Worm (Caenorhabditis elegans): ENCODE data around the gene mrpl-22.
A peak's percentile ranks its signal among the peaks of the same experiment; 100 is the strongest.

The mrpl-22 gene

ce11 chrIII:10652833-10653232 is 37.6 kb downstream of the mrpl-22 start:
- no peak for TF ChIP-seq drap-1 (GFP tag; optimal IDR thresholded peaks at IDR 0.05)
- TF ChIP-seq zip-8 (tag; optimal IDR thresholded peaks at IDR 0.05): peak; percentile 79

- no peak for TF ChIP-seq elt-3 (tag; optimal IDR thresholded peaks at IDR 0.05)
- TF ChIP-seq ceh-43 (GFP tag; optimal IDR thresholded peaks at IDR 0.05): no peak
- no peak for TF ChIP-seq unc-120 (tag; optimal IDR thresholded peaks at IDR 0.05; ENCODE audit: poor library complexity, severe bottlenecking)
- no peak for TF ChIP-seq mab-5 (tag; optimal IDR thresholded peaks at IDR 0.05)
- no peak for TF ChIP-seq pha-4 (tag; optimal IDR thresholded peaks at IDR 0.05)
- TF ChIP-seq nhr-12 (tag; optimal IDR thresholded peaks at IDR 0.05): no peak
- TF ChIP-seq sptf-1 (tag; optimal IDR thresholded peaks at IDR 0.05): no peak
- peak; percentile 11 for TF ChIP-seq zip-8 (tag; optimal IDR thresholded peaks at IDR 0.05)
- no peak for TF ChIP-seq flh-1 (GFP tag; optimal IDR thresholded peaks at IDR 0.05)
- no peak for TF ChIP-seq ztf-11 (tag; optimal IDR thresholded peaks at IDR 0.05)
- peak; percentile 91 for TF ChIP-seq blmp-1 (tag; optimal IDR thresholded peaks at IDR 0.05)
- no peak for TF ChIP-seq mls-2 (tag; optimal IDR thresholded peaks at IDR 0.05)
- no peak for TF ChIP-seq ham-2 (GFP tag; optimal IDR thresholded peaks at IDR 0.05)
These were observed 38.2 kb downstream of the mrpl-22 start for ce11 chrIII:10653479-10653878.

- no peak for TF ChIP-seq M03D4.4 (tag; optimal IDR thresholded peaks at IDR 0.05)
- no peak for TF ChIP-seq drap-1 (GFP tag; optimal IDR thresholded peaks at IDR 0.05)
- TF ChIP-seq nhr-76 (tag; optimal IDR thresholded peaks at IDR 0.05): no peak
- no peak for TF ChIP-seq unc-120 (tag; optimal IDR thresholded peaks at IDR 0.05; ENCODE audit: poor library complexity, severe bottlenecking)
- no peak for TF ChIP-seq pha-4 (tag; optimal IDR thresholded peaks at IDR 0.05)
- TF ChIP-seq ham-2 (GFP tag; optimal IDR thresholded peaks at IDR 0.05): no peak
- TF ChIP-seq bed-3 (GFP tag; optimal IDR thresholded peaks at IDR 0.05): no peak
- TF ChIP-seq lin-13 (tag; optimal IDR thresholded peaks at IDR 0.05): no peak
- TF ChIP-seq elt-1 (tag; optimal IDR thresholded peaks at IDR 0.05; ENCODE audit: borderline replicate concordance, insufficient read depth): no peak
- no peak for TF ChIP-seq unc-39 (tag; optimal IDR thresholded peaks at IDR 0.05)
- TF ChIP-seq cnd-1 (tag; optimal IDR thresholded peaks at IDR 0.05): no peak
- no peak for TF ChIP-seq nhr-12 (tag; optimal IDR thresholded peaks at IDR 0.05)
These were observed 39.5 kb downstream of the mrpl-22 start, which contains the start of gene cnt-2 for ce11 chrIII:10654718-10655117. Gene cnt-2, plus strand, starts transcription at chrIII:10655018.

ce11 chrIII:10656069-10656468 is 40.8 kb downstream of the mrpl-22 start:
- TF ChIP-seq lin-32 (GFP tag; optimal IDR thresholded peaks at IDR 0.05) (no peak), mab-5 (tag; optimal IDR thresholded peaks at IDR 0.05) (no peak), lsy-2 (tag; optimal IDR thresholded peaks at IDR 0.05) (no peak)

- no peak for TF ChIP-seq lin-13 (tag; optimal IDR thresholded peaks at IDR 0.05)
- no peak for TF ChIP-seq sem-2 (GFP tag; optimal IDR thresholded peaks at IDR 0.05)
- peak; percentile 68 for TF ChIP-seq ces-1 (GFP tag; optimal IDR thresholded peaks at IDR 0.05)
- no peak for TF ChIP-seq mep-1 (tag; optimal IDR thresholded peaks at IDR 0.05)
- TF ChIP-seq nhr-76 (tag; optimal IDR thresholded peaks at IDR 0.05): no peak
- TF ChIP-seq M03D4.4 (tag; optimal IDR thresholded peaks at IDR 0.05): no peak
- TF ChIP-seq unc-62 (GFP tag; optimal IDR thresholded peaks at IDR 0.05): no peak
- no peak for TF ChIP-seq nhr-237 (tag; optimal IDR thresholded peaks at IDR 0.05)
These were observed 42.4 kb downstream of the mrpl-22 start for ce11 chrIII:10657661-10658060.

ce11 chrIII:10658394-10658793 is 43.1 kb downstream of the mrpl-22 start:
- TF ChIP-seq unc-120 (tag; optimal IDR thresholded peaks at IDR 0.05; ENCODE audit: poor library complexity, severe bottlenecking) (no peak), M03D4.4 (tag; optimal IDR thresholded peaks at IDR 0.05) (peak; percentile 1)

ce11 chrIII:10661292-10661691 is 46.0 kb downstream of the mrpl-22 start:
- no peak for TF ChIP-seq elt-1 (tag; optimal IDR thresholded peaks at IDR 0.05; ENCODE audit: borderline replicate concordance, insufficient read depth)
- TF ChIP-seq ham-2 (GFP tag; optimal IDR thresholded peaks at IDR 0.05): peak; percentile 50
- no peak for TF ChIP-seq pha-4 (tag; optimal IDR thresholded peaks at IDR 0.05)
